Worm (Caenorhabditis elegans): ENCODE data around the gene tftc-5.
A peak's percentile ranks its signal among the peaks of the same experiment; 100 is the strongest.

tftc-5 gene

ce11 chrIII:4004064-4004580 lies 17.8 kb upstream of the tftc-5 start, which contains the start of gene tif-1A (continued):
- TF ChIP-seq nhr-76 (tag; optimal IDR thresholded peaks at IDR 0.05): no peak
- peak; percentile 89 for TF ChIP-seq nhr-85 (tag)
- no peak for TF ChIP-seq ets-5 (GFP tag; IDR thresholded peaks at IDR 0.05)
- TF ChIP-seq nhr-77 (tag; optimal IDR thresholded peaks at IDR 0.05): peak; percentile 37
- TF ChIP-seq skn-1 (tag; optimal IDR thresholded peaks at IDR 0.05): peak; percentile 55
- peak; percentile 45 for TF ChIP-seq fos-1 (tag; optimal IDR thresholded peaks at IDR 0.05)
- TF ChIP-seq blmp-1 (tag; optimal IDR thresholded peaks at IDR 0.05): peak; percentile 59
- no peak for TF ChIP-seq vab-15 (tag; optimal IDR thresholded peaks at IDR 0.05)
- TF ChIP-seq elt-2 (tag; optimal IDR thresholded peaks at IDR 0.05): peak; percentile 90
- TF ChIP-seq C04F5.9 (tag; optimal IDR thresholded peaks at IDR 0.05): peak; percentile 64
- no peak for TF ChIP-seq efl-3 (GFP tag; optimal IDR thresholded peaks at IDR 0.05)
- TF ChIP-seq dsc-1 (tag; optimal IDR thresholded peaks at IDR 0.05): peak; percentile 82
- TF ChIP-seq mef-2 (tag; optimal IDR thresholded peaks at IDR 0.05): peak; percentile 30
- TF ChIP-seq rnt-1 (tag; optimal IDR thresholded peaks at IDR 0.05): peak; percentile 86
- no peak for TF ChIP-seq ceh-63 (GFP tag; optimal IDR thresholded peaks at IDR 0.05)
- TF ChIP-seq jun-1 (tag; optimal IDR thresholded peaks at IDR 0.05): peak; percentile 62
- no peak for TF ChIP-seq Y116A8C.19 (tag; optimal IDR thresholded peaks at IDR 0.05; ENCODE audit: borderline replicate concordance)
- peak; percentile 97 for TF ChIP-seq mep-1 (tag; optimal IDR thresholded peaks at IDR 0.05)
- peak; percentile 67 for TF ChIP-seq lin-15B (tag; optimal IDR thresholded peaks at IDR 0.05)
- no peak for TF ChIP-seq sup-37 (GFP tag; optimal IDR thresholded peaks at IDR 0.05)
- peak; percentile 74 for TF ChIP-seq unc-130 (tag; optimal IDR thresholded peaks at IDR 0.05)
- TF ChIP-seq lsy-2 (tag; optimal IDR thresholded peaks at IDR 0.05): peak; percentile 92
- peak; percentile 9 for TF ChIP-seq fkh-10 (GFP tag; optimal IDR thresholded peaks at IDR 0.05)
- TF ChIP-seq snu-23 (GFP tag; optimal IDR thresholded peaks at IDR 0.05): peak; percentile 89
- TF ChIP-seq ceh-82 (tag; optimal IDR thresholded peaks at IDR 0.05): peak; percentile 81 to 91 (median 89)
- TF ChIP-seq lin-35 (GFP tag; optimal IDR thresholded peaks at IDR 0.05): peak; percentile 76 to 90
- no peak for TF ChIP-seq nhr-84 (tag; optimal IDR thresholded peaks at IDR 0.05)
- peak; percentile 84 for TF ChIP-seq swsn-7 (tag; optimal IDR thresholded peaks at IDR 0.05)
- TF ChIP-seq alr-1 (tag; optimal IDR thresholded peaks at IDR 0.05; ENCODE audit: borderline replicate concordance): no peak
- peak; percentile 92 for TF ChIP-seq nhr-90 (tag; optimal IDR thresholded peaks at IDR 0.05; ENCODE audit: poor library complexity)
- TF ChIP-seq ceh-8 (GFP tag; optimal IDR thresholded peaks at IDR 0.05): peak; percentile 14
- no peak for TF ChIP-seq nhr-28 (tag; optimal IDR thresholded peaks at IDR 0.05)

ce11 chrIII:4005446-4006192 lies 16.3 kb upstream of the tftc-5 start, which contains the start of gene pxd-1:
TSS of gene pxd-1 (plus strand) at chrIII:4006142.
- TF ChIP-seq rnt-1 (tag; optimal IDR thresholded peaks at IDR 0.05): peak; percentile 58
- TF ChIP-seq lin-13 (GFP tag; optimal IDR thresholded peaks at IDR 0.05): no peak
- no peak for TF ChIP-seq blmp-1 (tag; optimal IDR thresholded peaks at IDR 0.05)
- peak; percentile 78 for TF ChIP-seq lin-14 (GFP tag; optimal IDR thresholded peaks at IDR 0.05)
- TF ChIP-seq irx-1 (tag; optimal IDR thresholded peaks at IDR 0.05): peak; percentile 12
- peak; percentile 31 for TF ChIP-seq dsc-1 (tag; optimal IDR thresholded peaks at IDR 0.05)
- TF ChIP-seq snu-23 (GFP tag; optimal IDR thresholded peaks at IDR 0.05): peak; percentile 18
- peak; percentile 55 for TF ChIP-seq nhr-71 (tag; optimal IDR thresholded peaks at IDR 0.05)
- TF ChIP-seq nhr-76 (tag; optimal IDR thresholded peaks at IDR 0.05): no peak
- no peak for TF ChIP-seq nhr-90 (tag; optimal IDR thresholded peaks at IDR 0.05; ENCODE audit: poor library complexity)
- peak; percentile 13 for TF ChIP-seq nhr-85 (tag)
- TF ChIP-seq dpl-1 (GFP tag; optimal IDR thresholded peaks at IDR 0.05): no peak
- 0 out of 2 replicates have a peak, but pooled peaks have one; percentile 3 for TF ChIP-seq nhr-19 (GFP tag; conservative IDR thresholded peaks at IDR 0.05)
- no peak for TF ChIP-seq swsn-7 (tag; optimal IDR thresholded peaks at IDR 0.05)
- TF ChIP-seq nhr-237 (tag; optimal IDR thresholded peaks at IDR 0.05): no peak
- peak; percentile 4 to 37 for TF ChIP-seq lsy-2 (tag; optimal IDR thresholded peaks at IDR 0.05)
- TF ChIP-seq ceh-82 (tag; optimal IDR thresholded peaks at IDR 0.05): no peak
- peak; percentile 56 for TF ChIP-seq fkh-10 (GFP tag; optimal IDR thresholded peaks at IDR 0.05)
- peak; percentile 4 for TF ChIP-seq skn-1 (tag; optimal IDR thresholded peaks at IDR 0.05)
- peak; percentile 5 to 8 for TF ChIP-seq lin-35 (GFP tag; optimal IDR thresholded peaks at IDR 0.05)
- peak; percentile 37 for TF ChIP-seq vab-15 (tag; optimal IDR thresholded peaks at IDR 0.05)

Data from whole organism, L1 larva.